ENCODE assay signal across 5 fruit fly cellular contexts in the genomic region with DNA sequence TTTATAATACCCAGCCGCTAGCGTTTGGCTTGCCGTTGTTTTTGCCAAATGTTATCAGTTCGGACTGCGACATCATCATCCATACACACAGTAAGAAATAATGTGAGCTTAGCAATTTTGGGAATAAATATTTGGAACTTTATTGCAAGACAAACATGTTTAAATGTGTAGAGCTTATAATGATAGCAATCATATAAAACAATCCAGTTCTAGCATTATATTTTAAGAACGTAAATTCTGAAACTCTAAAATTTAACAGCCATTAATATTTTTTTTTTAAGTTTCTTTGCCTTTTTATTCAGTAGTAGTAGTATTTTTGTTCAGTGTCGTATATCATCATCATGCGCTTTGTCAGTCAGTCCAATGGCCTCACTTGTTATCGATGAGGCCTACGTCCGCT.
TF ChIP-seq lines count a peak whose summit lies in the region.

No protein-coding gene starts in this region.

- TF ChIP-seq CTCF in whole organism, embryonic (GFP tag; optimal IDR thresholded peaks at IDR 0.05; lab: Kevin White, UChicago): no peak

TF ChIP-seq in whole organism, adult, 20 proteins besides CTCF, POLR2A, EP300 and RAD21:
- no peak for TF ChIP-seq CG7101 (tag; optimal IDR thresholded peaks at IDR 0.05; lab: Kevin White, UChicago)
- TF ChIP-seq tj (GFP tag; optimal IDR thresholded peaks at IDR 0.05; lab: Kevin White, UChicago): peak; percentile 41
- TF ChIP-seq CG14711 (tag; optimal IDR thresholded peaks at IDR 0.05; lab: Kevin White, UChicago): peak; percentile 24
- peak; percentile 53 for TF ChIP-seq toe (GFP tag; optimal IDR thresholded peaks at IDR 0.05; lab: Kevin White, UChicago)
- peak; percentile 18 for TF ChIP-seq CG7045 (GFP tag; optimal IDR thresholded peaks at IDR 0.05; lab: Kevin White, UChicago)
- peak; percentile 39 for TF ChIP-seq CG5204 (GFP tag; optimal IDR thresholded peaks at IDR 0.05; lab: Kevin White, UChicago)
- peak; percentile 74 for TF ChIP-seq kay (GFP tag; lab: Kevin White, UChicago; ENCODE audit: borderline replicate concordance)
- TF ChIP-seq Hr96 (GFP tag; optimal IDR thresholded peaks at IDR 0.05; lab: Kevin White, UChicago): no peak
- no peak for TF ChIP-seq CG33017 (tag; optimal IDR thresholded peaks at IDR 0.05; lab: Kevin White, UChicago)

TF ChIP-seq in whole organism, embryonic, 481 proteins besides CTCF, POLR2A, EP300 and RAD21:
- TF ChIP-seq tna (GFP tag; IDR thresholded peaks at IDR 0.05; lab: Robert Waterston, UW; ENCODE audit: partially characterized antibody) (no peak), NFAT (GFP tag; IDR thresholded peaks at IDR 0.05; lab: Robert Waterston, UW) (no peak), CG7839 (tag; optimal IDR thresholded peaks at IDR 0.05; lab: Kevin White, UChicago) (peak; percentile 11), Med (GFP tag; lab: Kevin White, UChicago) (peak; percentile 29), corto (GFP tag; optimal IDR thresholded peaks at IDR 0.05; lab: Kevin White, UChicago) (peak; percentile 52), Drgx (GFP tag; IDR thresholded peaks at IDR 0.05; lab: Robert Waterston, UW) (peak; percentile 51; the same call in 1 of the 2 replicates), CG9817 (tag; optimal IDR thresholded peaks at IDR 0.05; lab: Kevin White, UChicago) (no peak), CG11696 (GFP tag; IDR thresholded peaks at IDR 0.05; lab: Robert Waterston, UW) (no peak), CG10654 (GFP tag; optimal IDR thresholded peaks at IDR 0.05; lab: Kevin White, UChicago) (no peak), lbe (GFP tag; optimal IDR thresholded peaks at IDR 0.05; lab: Kevin White, UChicago) (peak; percentile 49), CG17568 (GFP tag; optimal IDR thresholded peaks at IDR 0.05; lab: Kevin White, UChicago) (no peak), CG6765 (GFP tag; optimal IDR thresholded peaks at IDR 0.05; lab: Kevin White, UChicago) (no peak)

TF ChIP-seq in whole organism, prepupa, 60 proteins besides CTCF, POLR2A, EP300 and RAD21 (continues in another document):
- peak; percentile 73 for TF ChIP-seq pdm3 (GFP tag; optimal IDR thresholded peaks at IDR 0.05; lab: Kevin White, UChicago)
- TF ChIP-seq CG16779 (tag; optimal IDR thresholded peaks at IDR 0.05; lab: Kevin White, UChicago): no peak
- no peak for TF ChIP-seq fkh (GFP tag; optimal IDR thresholded peaks at IDR 0.05; lab: Kevin White, UChicago)
- TF ChIP-seq fd59A (GFP tag; optimal IDR thresholded peaks at IDR 0.05; lab: Kevin White, UChicago): peak; percentile 27
- peak; percentile 66 for TF ChIP-seq CG10631 (GFP tag; optimal IDR thresholded peaks at IDR 0.05; lab: Kevin White, UChicago)
- TF ChIP-seq CG11762 (GFP tag; optimal IDR thresholded peaks at IDR 0.05; lab: Kevin White, UChicago; ENCODE audit: insufficient read depth): peak; percentile 20
- TF ChIP-seq Hr38 (GFP tag; optimal IDR thresholded peaks at IDR 0.05; lab: Kevin White, UChicago): no peak
- TF ChIP-seq CG6276 (GFP tag; optimal IDR thresholded peaks at IDR 0.05; lab: Kevin White, UChicago): peak; percentile 16
- peak; percentile 72 for TF ChIP-seq lz (GFP tag; optimal IDR thresholded peaks at IDR 0.05; lab: Kevin White, UChicago)
- peak; percentile 67 for TF ChIP-seq Ets21C (GFP tag; optimal IDR thresholded peaks at IDR 0.05; lab: Kevin White, UChicago)
- TF ChIP-seq CG31627 (GFP tag; optimal IDR thresholded peaks at IDR 0.05; lab: Kevin White, UChicago): peak; percentile 82
- peak; percentile 49 for TF ChIP-seq Blimp-1 (GFP tag; optimal IDR thresholded peaks at IDR 0.05; lab: Kevin White, UChicago)
- TF ChIP-seq CG6854 (GFP tag; optimal IDR thresholded peaks at IDR 0.05; lab: Kevin White, UChicago): no peak
- TF ChIP-seq Ets96B (tag; optimal IDR thresholded peaks at IDR 0.05; lab: Kevin White, UChicago): peak; percentile 32
- peak; percentile 44 for TF ChIP-seq CG4318 (GFP tag; optimal IDR thresholded peaks at IDR 0.05; lab: Kevin White, UChicago)
- no peak for TF ChIP-seq dac (GFP tag; optimal IDR thresholded peaks at IDR 0.05; lab: Kevin White, UChicago)
- TF ChIP-seq Hr39 (GFP tag; optimal IDR thresholded peaks at IDR 0.05; lab: Kevin White, UChicago): peak; percentile 67
- peak; percentile 39 for TF ChIP-seq CG11902 (GFP tag; optimal IDR thresholded peaks at IDR 0.05; lab: Kevin White, UChicago)
- peak; percentile 78 for TF ChIP-seq Smox (GFP tag; optimal IDR thresholded peaks at IDR 0.05; lab: Kevin White, UChicago)
- TF ChIP-seq CG6792 (GFP tag; optimal IDR thresholded peaks at IDR 0.05; lab: Kevin White, UChicago): peak; percentile 68
- peak; percentile 84 for TF ChIP-seq topi (GFP tag; optimal IDR thresholded peaks at IDR 0.05; lab: Kevin White, UChicago)
- TF ChIP-seq CG6808 (GFP tag; optimal IDR thresholded peaks at IDR 0.05; lab: Kevin White, UChicago): peak; percentile 26

TF ChIP-seq in whole organism, pupa, 21 proteins besides CTCF, POLR2A, EP300 and RAD21:
- TF ChIP-seq D1 (tag; optimal IDR thresholded peaks at IDR 0.05; lab: Kevin White, UChicago) (no peak), CG14655 (GFP tag; optimal IDR thresholded peaks at IDR 0.05; lab: Kevin White, UChicago) (peak; percentile 56), CG17806 (tag; optimal IDR thresholded peaks at IDR 0.05; lab: Kevin White, UChicago) (peak; percentile 59), CG4496 (GFP tag; IDR thresholded peaks at IDR 0.05; lab: Robert Waterston, UW) (peak; percentile 29; the same call in 2 of the 3 replicates), CG15710 (tag; optimal IDR thresholded peaks at IDR 0.05; lab: Kevin White, UChicago) (peak; percentile 70), CG13204 (GFP tag; optimal IDR thresholded peaks at IDR 0.05; lab: Kevin White, UChicago) (no peak), CG9948 (tag; optimal IDR thresholded peaks at IDR 0.05; lab: Kevin White, UChicago) (peak; percentile 52), CG10348 (GFP tag; IDR thresholded peaks at IDR 0.05; lab: Robert Waterston, UW) (peak; percentile 50; the same call in 1 of the 2 replicates), CG34367 (tag; optimal IDR thresholded peaks at IDR 0.05; lab: Kevin White, UChicago) (peak; percentile 26), rn (GFP tag; IDR thresholded peaks at IDR 0.05; lab: Robert Waterston, UW) (0 out of 2 replicates have a peak, but pooled peaks have one; percentile 20), Pif1B (GFP tag; optimal IDR thresholded peaks at IDR 0.05; lab: Kevin White, UChicago) (peak; percentile 28), gl (tag; optimal IDR thresholded peaks at IDR 0.05; lab: Kevin White, UChicago) (no peak), fd96Ca (GFP tag; IDR thresholded peaks at IDR 0.05; lab: Robert Waterston, UW) (no peak), Pif1A (GFP tag; optimal IDR thresholded peaks at IDR 0.05; lab: Kevin White, UChicago) (peak; percentile 33), EcR (GFP tag; optimal IDR thresholded peaks at IDR 0.05; lab: Kevin White, UChicago) (peak; percentile 80), CG12605 (GFP tag; IDR thresholded peaks at IDR 0.05; lab: Robert Waterston, UW) (peak; percentile 43; the same call in 1 of the 2 replicates), Ets98B (GFP tag; IDR thresholded peaks at IDR 0.05; lab: Robert Waterston, UW) (peak; percentile 67; the same call in 1 of the 2 replicates), CG8159 (tag; optimal IDR thresholded peaks at IDR 0.05; lab: Kevin White, UChicago) (peak; percentile 76), Snoo (tag; optimal IDR thresholded peaks at IDR 0.05; lab: Kevin White, UChicago) (peak; percentile 69), CG32121 (GFP tag; IDR thresholded peaks at IDR 0.05; lab: Robert Waterston, UW) (peak; percentile 65; the same call in 1 of the 2 replicates), CG8301 (tag; optimal IDR thresholded peaks at IDR 0.05; lab: Kevin White, UChicago) (peak; percentile 63)
TF ChIP-seq in whole organism, pupa: peak in this region for 17.

TF ChIP-seq in whole organism, wandering third instar larva, 38 proteins besides CTCF, POLR2A, EP300 and RAD21 (continues in another document):
- TF ChIP-seq OdsH (GFP tag; optimal IDR thresholded peaks at IDR 0.05; lab: Kevin White, UChicago): peak; percentile 84
- no peak for TF ChIP-seq GATAd (GFP tag; optimal IDR thresholded peaks at IDR 0.05; lab: Kevin White, UChicago)
- TF ChIP-seq Dfd (GFP tag; optimal IDR thresholded peaks at IDR 0.05; lab: Kevin White, UChicago): peak; percentile 63
- TF ChIP-seq ey (GFP tag; optimal IDR thresholded peaks at IDR 0.05; lab: Kevin White, UChicago): peak; percentile 79
- TF ChIP-seq Mio (GFP tag; optimal IDR thresholded peaks at IDR 0.05; lab: Kevin White, UChicago): no peak
- TF ChIP-seq Sp1 (GFP tag; optimal IDR thresholded peaks at IDR 0.05; lab: Kevin White, UChicago): peak; percentile 76
- peak; percentile 74 for TF ChIP-seq br (GFP tag; optimal IDR thresholded peaks at IDR 0.05; lab: Kevin White, UChicago)
- peak; percentile 83 for TF ChIP-seq fru (GFP tag; optimal IDR thresholded peaks at IDR 0.05; lab: Kevin White, UChicago)
- TF ChIP-seq usp (GFP tag; optimal IDR thresholded peaks at IDR 0.05; lab: Kevin White, UChicago): no peak
- TF ChIP-seq h (GFP tag; optimal IDR thresholded peaks at IDR 0.05; lab: Kevin White, UChicago): peak; percentile 82
- no peak for TF ChIP-seq dl (GFP tag; optimal IDR thresholded peaks at IDR 0.05; lab: Kevin White, UChicago; ENCODE audit: insufficient read depth in 1 of 2, partially characterized antibody in 2 of 2)
- no peak for TF ChIP-seq Hr78 (GFP tag; optimal IDR thresholded peaks at IDR 0.05; lab: Kevin White, UChicago)
- TF ChIP-seq Hnf4 (GFP tag; optimal IDR thresholded peaks at IDR 0.05; lab: Kevin White, UChicago): peak; percentile 69
- TF ChIP-seq sv (GFP tag; optimal IDR thresholded peaks at IDR 0.05; lab: Kevin White, UChicago): no peak
- TF ChIP-seq jim (GFP tag; optimal IDR thresholded peaks at IDR 0.05; lab: Kevin White, UChicago): no peak
- peak; percentile 46 for TF ChIP-seq woc (GFP tag; optimal IDR thresholded peaks at IDR 0.05; lab: Kevin White, UChicago)
- TF ChIP-seq CrebA (GFP tag; optimal IDR thresholded peaks at IDR 0.05; lab: Kevin White, UChicago; ENCODE audit: borderline replicate concordance): no peak
- peak; percentile 24 for TF ChIP-seq Rel (GFP tag; optimal IDR thresholded peaks at IDR 0.05; lab: Kevin White, UChicago)
- TF ChIP-seq Rel (tag; optimal IDR thresholded peaks at IDR 0.05; lab: Kevin White, UChicago): peak; percentile 15
- no peak for TF ChIP-seq sage (GFP tag; optimal IDR thresholded peaks at IDR 0.05; lab: Kevin White, UChicago)
- TF ChIP-seq CG32264 (GFP tag; optimal IDR thresholded peaks at IDR 0.05; lab: Kevin White, UChicago): peak; percentile 30
- no peak for TF ChIP-seq Myc (optimal IDR thresholded peaks at IDR 0.05; lab: Kevin White, UChicago)
- TF ChIP-seq psq (GFP tag; optimal IDR thresholded peaks at IDR 0.05; lab: Kevin White, UChicago): peak; percentile 66
- peak; percentile 48 for TF ChIP-seq CG9705 (GFP tag; optimal IDR thresholded peaks at IDR 0.05; lab: Kevin White, UChicago)
- TF ChIP-seq pan (optimal IDR thresholded peaks at IDR 0.05; lab: Kevin White, UChicago): no peak
- TF ChIP-seq foxo (GFP tag; optimal IDR thresholded peaks at IDR 0.05; lab: Kevin White, UChicago): peak in 1 of 2 experiments; percentile 77
- no peak for TF ChIP-seq Dif (GFP tag; optimal IDR thresholded peaks at IDR 0.05; lab: Kevin White, UChicago; ENCODE audit: partially characterized antibody)
- peak; percentile 69 for TF ChIP-seq dmrt93B (GFP tag; optimal IDR thresholded peaks at IDR 0.05; lab: Kevin White, UChicago)
